Fruit fly (Drosophila melanogaster) whole organism, prepupa: ENCODE results near the gene Cul5.
A peak's percentile ranks its signal among the peaks of the same experiment; 100 is the strongest.

ENCODE experiments used
- CG16779 ChIP-seq: fragments of 200-800 bp; sonication (Bioruptor generic); optimal IDR thresholded peaks from 3 replicates; lab custom pipeline; 2017; ENCODE audit warnings: missing biosample characterization, mild to moderate bottlenecking, missing genetic modification characterization
- CG34406 ChIP-seq: fragments of 200-800 bp; sonication (Bioruptor generic); optimal IDR thresholded peaks from 3 replicates; lab custom pipeline; 2016; ENCODE audit warnings: missing biosample characterization, missing genetic modification characterization
- CG6808 ChIP-seq: fragments of 200-800 bp; sonication (Bioruptor generic); optimal IDR thresholded peaks from 3 replicates; lab custom pipeline; 2017; ENCODE audit warnings: missing biosample characterization, missing genetic modification characterization, mild to moderate bottlenecking, moderate library complexity, missing genetic modification reagents
- Eip75B ChIP-seq: fragments of 200-800 bp; sonication (Bioruptor generic); optimal IDR thresholded peaks from 3 replicates; lab custom pipeline; 2016; ENCODE audit warnings: missing biosample characterization, missing genetic modification characterization
- Hr39 ChIP-seq: fragments of 200-800 bp; sonication (Bioruptor generic); optimal IDR thresholded peaks from 2 replicates; lab custom pipeline; 2016; ENCODE audit warnings: missing biosample characterization, missing genetic modification characterization
- OdsH ChIP-seq: fragments of 200-800 bp; sonication (Bioruptor generic); optimal IDR thresholded peaks from 3 replicates; lab custom pipeline; 2016; ENCODE audit warnings: missing biosample characterization, missing genetic modification characterization
- Sox102F ChIP-seq: fragments of 200-800 bp; sonication (Bioruptor generic); optimal IDR thresholded peaks from 2 replicates; lab custom pipeline; 2016; ENCODE audit warnings: missing biosample characterization, mild to moderate bottlenecking, missing genetic modification characterization
- dac ChIP-seq: fragments of 200-800 bp; sonication (Bioruptor generic); optimal IDR thresholded peaks from 2 replicates; lab custom pipeline; 2017; ENCODE audit warnings: missing biosample characterization, mild to moderate bottlenecking, missing genetic modification characterization
- spab ChIP-seq: fragments of 200-800 bp; sonication (Bioruptor generic); optimal IDR thresholded peaks from 2 replicates; lab custom pipeline; 2017; ENCODE audit warnings: missing biosample characterization, mild to moderate bottlenecking, missing genetic modification characterization, missing genetic modification reagents

- TF ChIP-seq CG34406 (GFP tag; lab: Kevin White, UChicago): peak; percentile 58
- TF ChIP-seq Eip75B (GFP tag; lab: Kevin White, UChicago): peak; percentile 52
- TF ChIP-seq Sox102F (GFP tag; lab: Kevin White, UChicago): peak; percentile 65
- TF ChIP-seq spab (GFP tag; lab: Kevin White, UChicago): peak; percentile 23
- peak; percentile 67 for TF ChIP-seq Hr39 (GFP tag; lab: Kevin White, UChicago)
- no peak for TF ChIP-seq dac (GFP tag; lab: Kevin White, UChicago)
- TF ChIP-seq CG16779 (tag; lab: Kevin White, UChicago): no peak
- TF ChIP-seq CG6808: peak; percentile 4
- TF ChIP-seq OdsH: peak; percentile 51
Measured at dm6 chr3R:29088938-29089661, 26.3 kb upstream of the Cul5 start.
